Worm (Caenorhabditis elegans): ENCODE results near the gene C06A8.6.

The C06A8.6 gene

ce11 chrII:7810869-7811543 lies 38.7 kb downstream of the C06A8.6 start, which contains the start of gene cki-1:
Gene cki-1 (plus strand): TSS chrII:7811240.
- TF ChIP-seq ets-7 (tag; optimal IDR thresholded peaks at IDR 0.05): no peak
- TF ChIP-seq ceh-13 (GFP tag; optimal IDR thresholded peaks at IDR 0.05): no peak
- no peak for TF ChIP-seq hmbx-1 (tag; optimal IDR thresholded peaks at IDR 0.05)
- no peak for TF ChIP-seq ama-1 (optimal IDR thresholded peaks at IDR 0.05)
- TF ChIP-seq flt-1 (GFP tag; IDR thresholded peaks at IDR 0.05): 0 out of 2 replicates have a peak, but pooled peaks have one; percentile 40
- TF ChIP-seq B0310.2 (tag; optimal IDR thresholded peaks at IDR 0.05): peak; percentile 44
- TF ChIP-seq scrt-1 (GFP tag; IDR thresholded peaks at IDR 0.05): 0 out of 2 replicates have a peak, but pooled peaks have one; percentile 43
- peak; percentile 72 for TF ChIP-seq hmg-4 (GFP tag; optimal IDR thresholded peaks at IDR 0.05)
- TF ChIP-seq hnd-1 (tag; optimal IDR thresholded peaks at IDR 0.05): no peak
- peak; percentile 36 for TF ChIP-seq ceh-36 (tag; optimal IDR thresholded peaks at IDR 0.05)
- TF ChIP-seq sea-1 (GFP tag; conservative IDR thresholded peaks at IDR 0.05): 0 out of 2 replicates have a peak, but pooled peaks have one; percentile 49
- TF ChIP-seq pes-1 (GFP tag; IDR thresholded peaks at IDR 0.05): peak; percentile 50
- TF ChIP-seq aly-1 (tag; optimal IDR thresholded peaks at IDR 0.05): peak; percentile 81
- no peak for TF ChIP-seq tbx-11 (GFP tag; IDR thresholded peaks at IDR 0.05)
- no peak for TF ChIP-seq tbx-37 (GFP tag; conservative IDR thresholded peaks at IDR 0.05)
- no peak for TF ChIP-seq F13C5.2 (tag; optimal IDR thresholded peaks at IDR 0.05)

ce11 chrII:7812332-7812731 lies 40.0 kb downstream of the C06A8.6 start:
- TF ChIP-seq ceh-36 (tag; optimal IDR thresholded peaks at IDR 0.05) (peak; percentile 34), B0310.2 (tag; optimal IDR thresholded peaks at IDR 0.05) (peak; percentile 46), hmbx-1 (tag; optimal IDR thresholded peaks at IDR 0.05) (peak; percentile 3), hnd-1 (tag; optimal IDR thresholded peaks at IDR 0.05) (no peak), hmg-4 (GFP tag; optimal IDR thresholded peaks at IDR 0.05) (peak; percentile 29), scrt-1 (GFP tag; IDR thresholded peaks at IDR 0.05) (no peak)

- TF ChIP-seq flt-1 (GFP tag; IDR thresholded peaks at IDR 0.05) (no peak), tbx-37 (GFP tag; conservative IDR thresholded peaks at IDR 0.05) (no peak), ets-7 (tag; optimal IDR thresholded peaks at IDR 0.05) (no peak), hmg-4 (GFP tag; optimal IDR thresholded peaks at IDR 0.05) (peak; percentile 46), tra-4 (tag; optimal IDR thresholded peaks at IDR 0.05) (no peak), sea-1 (GFP tag; conservative IDR thresholded peaks at IDR 0.05) (0 out of 2 replicates have a peak, but pooled peaks have one; percentile 40), F13C5.2 (tag; optimal IDR thresholded peaks at IDR 0.05) (no peak), hnd-1 (tag; optimal IDR thresholded peaks at IDR 0.05) (no peak), tbx-11 (GFP tag; IDR thresholded peaks at IDR 0.05) (no peak), ceh-13 (GFP tag; optimal IDR thresholded peaks at IDR 0.05) (no peak)
Measured at ce11 chrII:7813237-7813636, 40.9 kb downstream of the C06A8.6 start.

ce11 chrII:7813645-7814044 lies 41.3 kb downstream of the C06A8.6 start:
- TF ChIP-seq tbx-37 (GFP tag; conservative IDR thresholded peaks at IDR 0.05) (no peak), tbx-11 (GFP tag; IDR thresholded peaks at IDR 0.05) (no peak), sea-1 (GFP tag; conservative IDR thresholded peaks at IDR 0.05) (no peak), hnd-1 (tag; optimal IDR thresholded peaks at IDR 0.05) (no peak), ceh-13 (GFP tag; optimal IDR thresholded peaks at IDR 0.05) (no peak), hmg-4 (GFP tag; optimal IDR thresholded peaks at IDR 0.05) (no peak), scrt-1 (GFP tag; IDR thresholded peaks at IDR 0.05) (no peak), ets-7 (tag; optimal IDR thresholded peaks at IDR 0.05) (no peak)

ce11 chrII:7814215-7814614 lies 41.9 kb downstream of the C06A8.6 start:
- TF ChIP-seq tbx-11 (GFP tag; IDR thresholded peaks at IDR 0.05) (no peak), hmg-4 (GFP tag; optimal IDR thresholded peaks at IDR 0.05) (peak; percentile 52), hnd-1 (tag; optimal IDR thresholded peaks at IDR 0.05) (no peak), flt-1 (GFP tag; IDR thresholded peaks at IDR 0.05) (no peak)

- TF ChIP-seq flt-1 (GFP tag; IDR thresholded peaks at IDR 0.05) (no peak), hmg-4 (GFP tag; optimal IDR thresholded peaks at IDR 0.05) (no peak), tbx-37 (GFP tag; conservative IDR thresholded peaks at IDR 0.05) (no peak), pes-1 (GFP tag; IDR thresholded peaks at IDR 0.05) (no peak), ama-1 (optimal IDR thresholded peaks at IDR 0.05) (no peak)
Measured at ce11 chrII:7814915-7815314, 42.6 kb downstream of the C06A8.6 start.

- TF ChIP-seq ets-7 (tag; optimal IDR thresholded peaks at IDR 0.05) (peak; percentile 83), ceh-13 (GFP tag; optimal IDR thresholded peaks at IDR 0.05) (no peak)
Measured at ce11 chrII:7815406-7815805, 43.1 kb downstream of the C06A8.6 start.

ce11 chrII:7816163-7816776 lies 44.0 kb downstream of the C06A8.6 start, which contains the start of gene cki-2:
Gene cki-2 (plus strand): TSS chrII:7816499.
- no peak for TF ChIP-seq aly-1 (tag; optimal IDR thresholded peaks at IDR 0.05)
- no peak for TF ChIP-seq hmbx-1 (tag; optimal IDR thresholded peaks at IDR 0.05)
- TF ChIP-seq ama-1 (optimal IDR thresholded peaks at IDR 0.05): no peak
- TF ChIP-seq hmg-4 (GFP tag; optimal IDR thresholded peaks at IDR 0.05): no peak
- no peak for TF ChIP-seq pes-1 (GFP tag; IDR thresholded peaks at IDR 0.05)
- TF ChIP-seq tra-4 (tag; optimal IDR thresholded peaks at IDR 0.05): no peak
- no peak for TF ChIP-seq B0310.2 (tag; optimal IDR thresholded peaks at IDR 0.05)
- TF ChIP-seq ceh-36 (tag; optimal IDR thresholded peaks at IDR 0.05): no peak
- TF ChIP-seq scrt-1 (GFP tag; IDR thresholded peaks at IDR 0.05): no peak
- TF ChIP-seq ceh-13 (GFP tag; optimal IDR thresholded peaks at IDR 0.05): no peak
- no peak for TF ChIP-seq flt-1 (GFP tag; IDR thresholded peaks at IDR 0.05)
- no peak for TF ChIP-seq tbx-37 (GFP tag; conservative IDR thresholded peaks at IDR 0.05)
- no peak for TF ChIP-seq ets-7 (tag; optimal IDR thresholded peaks at IDR 0.05)
- no peak for TF ChIP-seq F13C5.2 (tag; optimal IDR thresholded peaks at IDR 0.05)
- no peak for TF ChIP-seq sea-1 (GFP tag; conservative IDR thresholded peaks at IDR 0.05)
- TF ChIP-seq tbx-11 (GFP tag; IDR thresholded peaks at IDR 0.05): no peak
- no peak for TF ChIP-seq hnd-1 (tag; optimal IDR thresholded peaks at IDR 0.05)
